Worm (Caenorhabditis elegans): ENCODE measurements around the gene F59B2.9.

DNA sequence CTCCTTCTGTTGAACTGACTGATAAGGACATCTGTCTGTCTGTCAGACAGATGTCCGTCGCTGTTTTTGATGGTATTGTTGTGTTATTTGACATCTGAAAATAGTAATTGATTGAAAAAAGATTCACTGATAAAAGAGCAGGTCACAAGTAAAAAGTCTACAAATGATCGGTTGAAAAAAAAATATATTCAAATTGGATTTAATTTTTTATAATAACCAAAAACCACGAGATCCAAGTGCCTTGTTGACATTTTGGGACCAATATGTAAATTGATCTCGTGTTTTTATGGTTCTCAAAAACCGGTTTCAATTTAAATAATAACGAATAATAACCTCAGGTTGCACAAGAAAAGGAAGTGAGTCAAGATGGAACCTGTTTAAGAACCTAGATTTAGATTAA lies 14.7 kb upstream of the F59B2.9 start, which contains the start of gene F59B2.13:
- TF ChIP-seq ama-1 (optimal IDR thresholded peaks at IDR 0.05) (no peak), aly-1 (tag; optimal IDR thresholded peaks at IDR 0.05) (no peak), hmg-4 (GFP tag; optimal IDR thresholded peaks at IDR 0.05) (no peak), pes-1 (GFP tag; IDR thresholded peaks at IDR 0.05) (no peak), sea-1 (GFP tag; conservative IDR thresholded peaks at IDR 0.05) (no peak), ets-7 (tag; optimal IDR thresholded peaks at IDR 0.05) (no peak), hmbx-1 (tag; optimal IDR thresholded peaks at IDR 0.05) (no peak), ceh-13 (GFP tag; optimal IDR thresholded peaks at IDR 0.05) (no peak), tbx-11 (GFP tag; IDR thresholded peaks at IDR 0.05) (no peak), flt-1 (GFP tag; IDR thresholded peaks at IDR 0.05) (no peak), tbx-37 (GFP tag; conservative IDR thresholded peaks at IDR 0.05) (no peak)
